Worm (Caenorhabditis elegans): ENCODE results near the gene pygl-1.

DNA sequence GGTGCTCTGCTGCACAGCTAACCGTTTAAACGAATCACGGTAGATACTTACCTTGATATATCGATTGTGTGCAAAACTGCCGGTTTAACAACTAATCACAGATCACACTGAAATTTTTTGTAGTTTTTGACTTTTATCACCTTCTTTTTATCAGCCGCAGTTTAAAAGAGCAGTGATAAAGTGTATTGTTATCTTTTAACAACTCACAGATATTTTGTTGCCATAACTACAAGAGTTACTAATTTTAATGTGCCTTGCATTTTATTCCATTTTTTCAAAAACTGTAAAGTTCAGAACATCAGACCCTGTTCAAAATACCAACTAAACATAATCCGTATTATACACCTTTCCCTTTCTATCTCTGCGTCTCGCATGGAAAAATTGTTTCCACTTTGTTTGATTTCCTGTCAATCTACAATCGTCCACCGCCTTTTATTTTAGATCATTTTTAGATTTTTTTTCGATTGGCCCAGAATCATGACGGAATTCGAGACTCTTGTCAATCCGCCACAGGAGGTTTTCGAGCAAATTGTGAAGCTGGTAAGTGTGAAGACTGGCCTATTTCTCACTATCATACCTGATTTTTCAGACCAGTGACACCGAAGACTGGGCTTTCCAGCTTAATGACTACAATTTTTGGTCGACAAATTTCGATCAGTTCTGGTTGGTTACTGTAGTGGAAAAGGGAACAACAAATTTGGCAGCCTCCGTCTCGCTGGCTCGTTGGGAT is 25.9 kb upstream of the pygl-1 start, which contains the start of gene T24A6.20:
- TF ChIP-seq T22C8.4 (GFP tag; IDR thresholded peaks at IDR 0.05) (no peak), tab-1 (GFP tag; IDR thresholded peaks at IDR 0.05) (no peak), flt-1 (GFP tag; IDR thresholded peaks at IDR 0.05) (no peak), ref-1 (GFP tag; conservative IDR thresholded peaks at IDR 0.05) (no peak), ztf-23 (GFP tag; IDR thresholded peaks at IDR 0.05) (no peak), cog-1 (tag; optimal IDR thresholded peaks at IDR 0.05) (no peak), med-1 (GFP tag; optimal IDR thresholded peaks at IDR 0.05; ENCODE audit: insufficient read depth) (no peak)

Measured in whole organism, midembryonic.